Fruit fly (Drosophila melanogaster) whole organism, embryonic: ENCODE data around the gene Muted.

ENCODE experiments used
- Atf3 ChIP-seq: fragments of 200-800 bp; sonication (Bioruptor generic); optimal IDR thresholded peaks from 3 replicates; lab custom pipeline; 2016; ENCODE audit warnings: missing biosample characterization, missing genetic modification characterization
- CG16779 ChIP-seq: fragments of 200-800 bp; sonication (Bioruptor generic); IDR thresholded peaks from 2 replicates; pipeline ENCODE4 v1.3.6; 2022; ENCODE audit warnings: missing biosample characterization, missing genetic modification characterization
- CG7745 ChIP-seq: fragments of 200-800 bp; sonication (Bioruptor generic); optimal IDR thresholded peaks from 2 replicates; lab custom pipeline; 2018; ENCODE audit warnings: missing biosample characterization, mild to moderate bottlenecking, missing genetic modification characterization, moderate library complexity
- amos ChIP-seq: fragments of 200-800 bp; sonication (Bioruptor generic); IDR thresholded peaks from 2 replicates; pipeline ENCODE4 v1.3.6; 2022; ENCODE audit warnings: missing biosample characterization, missing genetic modification characterization; ENCODE audit not compliant: partially characterized antibody
- gcm ChIP-seq: fragments of 200-800 bp; sonication (Bioruptor generic); optimal IDR thresholded peaks from 2 replicates; lab custom pipeline; 2019; ENCODE audit warnings: missing biosample characterization, mild to moderate bottlenecking, missing genetic modification characterization, moderate library complexity

- no peak for TF ChIP-seq gcm (GFP tag; lab: Kevin White, UChicago)
- no peak for TF ChIP-seq amos
- no peak for TF ChIP-seq CG16779 (GFP tag; lab: Robert Waterston, UW)
- no peak for TF ChIP-seq CG7745 (tag; lab: Kevin White, UChicago)
- no peak for TF ChIP-seq Atf3
Observed at dm6 chr3R:22372535-22372934, 10.1 kb downstream of the Muted start, which contains the start of gene CG7069.
